Worm (Caenorhabditis elegans): Measurements from ENCODE around the gene T05D4.5.

Gene T05D4.5

DNA sequence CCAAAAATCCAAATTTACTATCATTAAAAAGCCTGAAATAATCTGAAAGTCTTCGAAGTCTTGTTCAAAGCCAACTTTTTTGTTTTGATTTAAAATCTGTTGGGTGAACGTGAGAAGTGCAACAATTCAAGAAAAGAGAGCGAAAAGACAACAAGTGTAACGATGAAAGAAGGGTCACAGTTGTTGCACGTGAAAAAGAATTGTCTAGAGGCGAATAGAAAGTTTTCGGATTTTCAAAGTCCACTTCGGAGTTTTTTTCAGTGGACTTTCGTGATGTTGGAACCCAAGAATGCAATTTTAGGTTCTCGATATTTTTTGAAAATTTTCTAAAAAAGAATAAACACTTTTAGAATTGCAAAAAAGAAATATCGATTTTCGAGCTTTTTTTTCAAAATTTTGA, 30.7 kb upstream of the T05D4.5 start:
- TF ChIP-seq ceh-30 (tag; optimal IDR thresholded peaks at IDR 0.05) (no peak), pag-3 (tag; optimal IDR thresholded peaks at IDR 0.05; ENCODE audit: borderline replicate concordance) (no peak), nfya-1 (tag; optimal IDR thresholded peaks at IDR 0.05) (no peak), unc-86 (tag; optimal IDR thresholded peaks at IDR 0.05) (no peak), nhr-232 (tag; optimal IDR thresholded peaks at IDR 0.05) (no peak), Y22D7AL.16 (tag; optimal IDR thresholded peaks at IDR 0.05) (no peak), ceh-18 (tag; optimal IDR thresholded peaks at IDR 0.05) (no peak), K09A11.1 (tag; optimal IDR thresholded peaks at IDR 0.05; ENCODE audit: insufficient read depth) (no peak), ceh-45 (GFP tag; IDR thresholded peaks at IDR 0.05) (no peak), ceh-14 (tag; optimal IDR thresholded peaks at IDR 0.05) (no peak), nhr-11 (tag; optimal IDR thresholded peaks at IDR 0.05) (no peak), mec-3 (tag; optimal IDR thresholded peaks at IDR 0.05; ENCODE audit: borderline replicate concordance) (no peak), hlh-8 (tag; optimal IDR thresholded peaks at IDR 0.05) (no peak)

ce11 chrIII:13555234-13555633, 25.4 kb upstream of the T05D4.5 start, which contains the start of gene scav-2:
Gene scav-2, minus strand, starts transcription at chrIII:13555334.
- TF ChIP-seq elt-4 (tag; optimal IDR thresholded peaks at IDR 0.05) (no peak), ceh-48 (tag; optimal IDR thresholded peaks at IDR 0.05) (no peak), F13H6.1 (tag; optimal IDR thresholded peaks at IDR 0.05) (no peak), eyg-1 (tag; optimal IDR thresholded peaks at IDR 0.05) (no peak), nhr-11 (tag; optimal IDR thresholded peaks at IDR 0.05) (no peak), ceh-31 (tag; optimal IDR thresholded peaks at IDR 0.05) (no peak), tbx-7 (tag; optimal IDR thresholded peaks at IDR 0.05) (no peak)

ce11 chrIII:13556039-13556438, 24.6 kb upstream of the T05D4.5 start:
- TF ChIP-seq eyg-1 (tag; optimal IDR thresholded peaks at IDR 0.05) = no peak
- no peak for TF ChIP-seq pax-1 (tag; optimal IDR thresholded peaks at IDR 0.05)
- TF ChIP-seq nhr-11 (tag; optimal IDR thresholded peaks at IDR 0.05) = no peak
- TF ChIP-seq ceh-48 (tag; optimal IDR thresholded peaks at IDR 0.05) = no peak
- TF ChIP-seq pag-3 (tag; optimal IDR thresholded peaks at IDR 0.05; ENCODE audit: borderline replicate concordance) = no peak
- no peak for TF ChIP-seq K02D7.2 (tag; optimal IDR thresholded peaks at IDR 0.05)

DNA sequence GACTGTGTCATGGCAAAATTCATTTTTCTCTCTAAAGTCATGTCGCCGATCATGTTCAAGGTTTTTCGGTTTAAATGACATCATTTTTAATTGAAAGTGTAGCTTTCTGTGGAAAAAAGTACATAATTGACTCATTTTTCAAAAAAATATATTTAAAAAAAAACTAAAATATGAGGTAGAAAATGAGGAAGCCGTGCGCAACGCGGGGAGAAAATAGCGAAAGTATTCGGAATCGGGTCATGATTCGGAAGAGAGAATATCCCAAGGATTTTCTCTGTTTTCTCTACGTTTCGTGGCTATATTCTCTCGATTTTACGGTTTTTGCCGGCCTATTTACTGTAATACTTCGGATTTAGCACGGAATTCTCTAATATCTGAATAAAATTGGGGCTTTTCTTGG, 19.9 kb upstream of the T05D4.5 start:
- TF ChIP-seq C38D4.7 (GFP tag; optimal IDR thresholded peaks at IDR 0.05) (no peak), elt-4 (tag; optimal IDR thresholded peaks at IDR 0.05) (no peak), ceh-45 (GFP tag; IDR thresholded peaks at IDR 0.05) (no peak), sox-4 (tag; optimal IDR thresholded peaks at IDR 0.05) (no peak)

DNA sequence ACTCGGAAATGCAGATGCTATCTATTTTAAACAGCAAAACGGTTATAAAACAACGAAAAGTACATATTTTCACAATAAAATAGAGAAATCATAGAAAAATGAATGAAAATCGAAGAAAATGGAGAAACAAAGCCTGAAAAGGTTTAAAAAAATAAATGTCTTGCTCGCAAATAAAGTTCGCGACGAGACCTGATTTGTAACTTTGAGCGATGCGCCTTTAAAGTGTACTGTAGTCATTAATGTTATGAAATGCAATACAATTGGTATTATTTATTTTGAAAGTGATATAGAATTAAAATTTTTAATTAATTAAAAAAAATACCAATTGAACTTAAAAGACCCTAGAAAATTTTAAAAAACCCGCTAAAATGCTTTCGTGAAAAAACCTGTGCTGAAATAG, 19.4 kb upstream of the T05D4.5 start:
- TF ChIP-seq rnt-1 (tag; optimal IDR thresholded peaks at IDR 0.05) = no peak
- no peak for TF ChIP-seq K02D7.2 (tag; optimal IDR thresholded peaks at IDR 0.05)

ce11 chrIII:13563000-13563522, 17.6 kb upstream of the T05D4.5 start, which contains the start of gene T05D4.2:
Gene T05D4.2, minus strand, starts transcription at chrIII:13563082.
- TF ChIP-seq unc-86 (tag; optimal IDR thresholded peaks at IDR 0.05) = no peak
- no peak for TF ChIP-seq lin-11 (tag; optimal IDR thresholded peaks at IDR 0.05)
- no peak for TF ChIP-seq ceh-22 (tag; optimal IDR thresholded peaks at IDR 0.05)
- no peak for TF ChIP-seq K09A11.1 (tag; optimal IDR thresholded peaks at IDR 0.05; ENCODE audit: insufficient read depth)
- TF ChIP-seq unc-3 (GFP tag; conservative IDR thresholded peaks at IDR 0.05) = no peak
- TF ChIP-seq unc-3 (tag; optimal IDR thresholded peaks at IDR 0.05) = no peak
- no peak for TF ChIP-seq K02D7.2 (tag; optimal IDR thresholded peaks at IDR 0.05)
- TF ChIP-seq mec-3 (tag; optimal IDR thresholded peaks at IDR 0.05; ENCODE audit: borderline replicate concordance) = no peak
- no peak for TF ChIP-seq hlh-30 (tag; optimal IDR thresholded peaks at IDR 0.05; ENCODE audit: insufficient read depth)
- TF ChIP-seq odd-2 (tag; optimal IDR thresholded peaks at IDR 0.05) = no peak
- TF ChIP-seq ceh-34 (tag; optimal IDR thresholded peaks at IDR 0.05) = no peak
- TF ChIP-seq rnt-1 (tag; optimal IDR thresholded peaks at IDR 0.05) = no peak
- TF ChIP-seq pha-2 (tag; optimal IDR thresholded peaks at IDR 0.05) = no peak
- TF ChIP-seq ceh-9 (tag; optimal IDR thresholded peaks at IDR 0.05) = no peak
- TF ChIP-seq C08G9.2 (tag; optimal IDR thresholded peaks at IDR 0.05) = no peak
- TF ChIP-seq ceh-14 (tag; optimal IDR thresholded peaks at IDR 0.05) = no peak
- TF ChIP-seq unc-55 (GFP tag; optimal IDR thresholded peaks at IDR 0.05) = no peak
- TF ChIP-seq nhr-232 (tag; optimal IDR thresholded peaks at IDR 0.05) = no peak
- TF ChIP-seq Y22D7AL.16 (tag; optimal IDR thresholded peaks at IDR 0.05) = no peak

All from whole organism, late embryonic.